Worm (Caenorhabditis elegans) whole organism, midembryonic: ENCODE measurements around the gene ZK328.6.

Experiments used
- klf-2 ChIP-seq: fragments of 200-800 bp; sonication (Bioruptor generic); conservative IDR thresholded peaks from 2 replicates; pipeline ENCODE4 v1.3.6; 2022; ENCODE audit warnings: missing genetic modification reagents, missing genetic modification characterization, missing compliant biosample characterization
- tab-1 ChIP-seq: fragments of 200-800 bp; sonication (Bioruptor generic); IDR thresholded peaks from 2 replicates; pipeline ENCODE4 v1.3.6; 2022; ENCODE audit warnings: missing genetic modification characterization, missing compliant biosample characterization
- ztf-29 ChIP-seq: fragments of 200-800 bp; sonication (Bioruptor generic); IDR thresholded peaks from 2 replicates; pipeline ENCODE4 v1.3.6; 2022; ENCODE audit warnings: missing genetic modification reagents, missing genetic modification characterization, missing compliant biosample characterization

ce11 chrIII:6056179-6056578, 25.8 kb upstream of the ZK328.6 start:
- TF ChIP-seq ztf-29 (GFP tag; lab: Robert Waterston, UW) (no peak), tab-1 (no peak), klf-2 (GFP tag; lab: Robert Waterston, UW) (no peak)
